Fruit fly (Drosophila melanogaster) whole organism, embryonic: ENCODE data around the gene rau.

Experiments used
- Asciz ChIP-seq: fragments of 200-800 bp; sonication (Bioruptor generic); optimal IDR thresholded peaks from 2 replicates; lab custom pipeline; 2017; ENCODE audit warnings: missing biosample characterization, mild to moderate bottlenecking, missing genetic modification characterization, missing genetic modification reagents
- B-H1 ChIP-seq: fragments of 200-800 bp; sonication (Bioruptor generic); IDR thresholded peaks from 3 replicates; pipeline ENCODE4 v1.3.6; 2022; ENCODE audit warnings: missing biosample characterization, missing genetic modification characterization
- Bgb ChIP-seq: fragments of 200-800 bp; sonication (Bioruptor generic); IDR thresholded peaks from 2 replicates; pipeline ENCODE4 v1.3.6; 2022; ENCODE audit warnings: missing biosample characterization, missing genetic modification characterization; ENCODE audit not compliant: partially characterized antibody
- Bteb2 ChIP-seq: fragments of 200-800 bp; sonication (Bioruptor generic); optimal IDR thresholded peaks from 2 replicates; lab custom pipeline; 2016; ENCODE audit warnings: missing biosample characterization, missing genetic modification characterization
- CG10959 ChIP-seq: fragments of 200-800 bp; sonication (Bioruptor generic); IDR thresholded peaks from 2 replicates; pipeline ENCODE4 v1.3.6; 2022; ENCODE audit warnings: missing biosample characterization, missing genetic modification characterization
- CG12155 ChIP-seq: fragments of 200-800 bp; sonication (Bioruptor generic); optimal IDR thresholded peaks from 3 replicates; lab custom pipeline; 2016; ENCODE audit warnings: missing biosample characterization, missing genetic modification characterization
- CG12219 ChIP-seq: fragments of 200-800 bp; sonication (Bioruptor generic); optimal IDR thresholded peaks from 3 replicates; lab custom pipeline; 2018; ENCODE audit warnings: missing biosample characterization, mild to moderate bottlenecking, missing genetic modification characterization
- CG14965 ChIP-seq: fragments of 200-800 bp; sonication (Bioruptor generic); optimal IDR thresholded peaks from 2 replicates; lab custom pipeline; 2016; ENCODE audit warnings: missing biosample characterization, missing genetic modification characterization, borderline replicate concordance
- CG17328 ChIP-seq: fragments of 200-800 bp; sonication (Bioruptor generic); IDR thresholded peaks from 2 replicates; pipeline ENCODE4 v1.3.6; 2022; ENCODE audit warnings: missing biosample characterization, missing genetic modification characterization
- CG18619 ChIP-seq: fragments of 200-800 bp; sonication (Bioruptor generic); optimal IDR thresholded peaks from 3 replicates; lab custom pipeline; 2017; ENCODE audit warnings: missing biosample characterization, mild to moderate bottlenecking, missing genetic modification characterization
- CG2199 ChIP-seq: fragments of 200-800 bp; sonication (Bioruptor generic); IDR thresholded peaks from 3 replicates; pipeline ENCODE4 v1.3.6; 2022; ENCODE audit warnings: missing biosample characterization, missing genetic modification characterization
- CG43689 ChIP-seq: fragments of 200-800 bp; sonication (Bioruptor generic); IDR thresholded peaks from 2 replicates; pipeline ENCODE4 v1.3.6; 2022; ENCODE audit warnings: missing biosample characterization, missing genetic modification characterization
- CG5180 ChIP-seq: fragments of 200-800 bp; sonication (Bioruptor generic); optimal IDR thresholded peaks from 3 replicates; lab custom pipeline; 2017; ENCODE audit warnings: missing biosample characterization, missing genetic modification characterization, mild to moderate bottlenecking, moderate library complexity, missing genetic modification reagents
- CG7271 ChIP-seq: fragments of 200-800 bp; sonication (Bioruptor generic); optimal IDR thresholded peaks from 2 replicates; lab custom pipeline; 2018; ENCODE audit warnings: missing biosample characterization, mild to moderate bottlenecking, missing genetic modification characterization, moderate library complexity
- CG7357 ChIP-seq: fragments of 200-800 bp; sonication (Bioruptor generic); IDR thresholded peaks from 3 replicates; pipeline ENCODE4 v1.3.6; 2022; ENCODE audit warnings: missing biosample characterization, missing genetic modification characterization
- CG7745 ChIP-seq: fragments of 200-800 bp; sonication (Bioruptor generic); optimal IDR thresholded peaks from 2 replicates; lab custom pipeline; 2018; ENCODE audit warnings: missing biosample characterization, mild to moderate bottlenecking, missing genetic modification characterization, moderate library complexity
- Dbx ChIP-seq: fragments of 200-800 bp; sonication (Bioruptor generic); IDR thresholded peaks from 3 replicates; pipeline ENCODE4 v1.3.6; 2022; ENCODE audit warnings: missing biosample characterization, missing genetic modification characterization
- Eip74EF ChIP-seq, 2 experiments: fragments of 200-800 bp in 1 of 2; fragments of >200 bp in 1 of 2; sonication (Bioruptor generic) in 1 of 2; optimal IDR thresholded peaks; 2 replicates each; lab custom pipeline; 2017 to 2019; ENCODE audit warnings: missing biosample characterization in 2 of 2, missing genetic modification characterization in 2 of 2, mild to moderate bottlenecking in 1 of 2, moderate library complexity in 1 of 2
- Hr78 ChIP-seq, 2 experiments: fragments of 200-800 bp in 1 of 2; fragments of >200 bp in 1 of 2; sonication (Bioruptor generic) in 1 of 2; optimal IDR thresholded peaks; 2 replicates each; lab custom pipeline; 2017 to 2019; ENCODE audit warnings: missing biosample characterization in 2 of 2, missing genetic modification characterization in 2 of 2, mild to moderate bottlenecking in 1 of 2, moderate library complexity in 1 of 2
- PHDP ChIP-seq: fragments of 200-800 bp; sonication (Bioruptor generic); optimal IDR thresholded peaks from 3 replicates; lab custom pipeline; 2018; ENCODE audit warnings: missing biosample characterization, mild to moderate bottlenecking, missing genetic modification characterization, moderate library complexity
- Ravus ChIP-seq: fragments of 200-800 bp; sonication (Bioruptor generic); IDR thresholded peaks from 2 replicates; pipeline ENCODE4 v1.3.6; 2022; ENCODE audit warnings: missing biosample characterization, missing genetic modification characterization
- Sox102F ChIP-seq: fragments of 200-800 bp; sonication (Bioruptor generic); optimal IDR thresholded peaks from 2 replicates; lab custom pipeline; 2018; ENCODE audit warnings: missing biosample characterization, mild to moderate bottlenecking, missing genetic modification characterization, moderate library complexity
- Sry-β ChIP-seq: fragments of 200-800 bp; sonication (Bioruptor generic); optimal IDR thresholded peaks from 2 replicates; lab custom pipeline; 2018; ENCODE audit warnings: missing biosample characterization, mild to moderate bottlenecking, missing genetic modification characterization, moderate library complexity
- abd-A ChIP-seq: fragments of 200-800 bp; sonication (Bioruptor generic); optimal IDR thresholded peaks from 3 replicates; lab custom pipeline; 2019; ENCODE audit warnings: missing biosample characterization, mild to moderate bottlenecking, missing genetic modification characterization, moderate library complexity
- al ChIP-seq: fragments of 200-800 bp; sonication (Bioruptor generic); IDR thresholded peaks from 2 replicates; pipeline ENCODE4 v1.3.6; 2022; ENCODE audit warnings: missing biosample characterization, missing genetic modification characterization
- ato ChIP-seq: fragments of 200-800 bp; sonication (Bioruptor generic); IDR thresholded peaks from 2 replicates; pipeline ENCODE4 v1.3.6; 2022; ENCODE audit warnings: missing biosample characterization, missing genetic modification characterization; ENCODE audit not compliant: partially characterized antibody
- az2 ChIP-seq: fragments of 200-800 bp; sonication (Bioruptor generic); optimal IDR thresholded peaks from 3 replicates; lab custom pipeline; 2016; ENCODE audit warnings: missing biosample characterization, missing genetic modification characterization
- caup ChIP-seq: fragments of 200-800 bp; sonication (Bioruptor generic); optimal IDR thresholded peaks from 3 replicates; lab custom pipeline; 2017; ENCODE audit warnings: missing biosample characterization, mild to moderate bottlenecking, missing genetic modification characterization, moderate library complexity; ENCODE audit not compliant: severe bottlenecking
- dysf ChIP-seq: fragments of 200-800 bp; sonication (Bioruptor generic); IDR thresholded peaks from 3 replicates; pipeline ENCODE4 v1.3.6; 2022; ENCODE audit warnings: missing biosample characterization, missing genetic modification characterization
- emc ChIP-seq: fragments of 200-800 bp; sonication (Bioruptor generic); optimal IDR thresholded peaks from 2 replicates; lab custom pipeline; 2016; ENCODE audit warnings: missing biosample characterization, missing genetic modification characterization
- exex ChIP-seq: fragments of 200-800 bp; sonication (Bioruptor generic); optimal IDR thresholded peaks from 4 replicates; lab custom pipeline; 2018; ENCODE audit warnings: missing biosample characterization, mild to moderate bottlenecking, missing genetic modification characterization, moderate library complexity
- gsb-n ChIP-seq: fragments of 200-800 bp; sonication (Bioruptor generic); optimal IDR thresholded peaks from 3 replicates; lab custom pipeline; 2018; ENCODE audit warnings: missing biosample characterization, mild to moderate bottlenecking, missing genetic modification characterization
- gt ChIP-seq: fragments of 200-800 bp; sonication (Bioruptor generic); IDR thresholded peaks from 2 replicates; pipeline ENCODE4 v1.3.6; 2022; ENCODE audit warnings: missing biosample characterization, missing genetic modification characterization
- insv ChIP-seq, 2 experiments: fragments of 200-800 bp; sonication (Bioruptor generic); optimal IDR thresholded peaks; 3 replicates each; lab custom pipeline; 2016 to 2018; ENCODE audit warnings: missing biosample characterization in 2 of 2, missing genetic modification characterization in 2 of 2
- knrl ChIP-seq: fragments of 200-800 bp; sonication (Bioruptor generic); IDR thresholded peaks from 3 replicates; pipeline ENCODE4 v1.3.6; 2022; ENCODE audit warnings: missing biosample characterization, missing genetic modification characterization; ENCODE audit not compliant: partially characterized antibody
- otp ChIP-seq: fragments of 200-800 bp; sonication (Bioruptor generic); IDR thresholded peaks from 3 replicates; pipeline ENCODE4, ENCODE4 v1.3.6; 2022; ENCODE audit warnings: missing biosample characterization, missing genetic modification characterization
- pita ChIP-seq: fragments of 200-800 bp; sonication (Bioruptor generic); optimal IDR thresholded peaks from 2 replicates; lab custom pipeline; 2017; ENCODE audit warnings: missing biosample characterization, mild to moderate bottlenecking, missing genetic modification characterization
- pros ChIP-seq: fragments of 200-800 bp; sonication (Bioruptor generic); optimal IDR thresholded peaks from 3 replicates; lab custom pipeline; 2019; ENCODE audit warnings: missing biosample characterization, mild to moderate bottlenecking, missing genetic modification characterization, moderate library complexity
- pum ChIP-seq: fragments of 200-800 bp; sonication (Bioruptor generic); optimal IDR thresholded peaks from 2 replicates; lab custom pipeline; 2016; ENCODE audit warnings: missing biosample characterization, missing genetic modification characterization
- ranshi ChIP-seq: fragments of 200-800 bp; sonication (Bioruptor generic); IDR thresholded peaks from 2 replicates; pipeline ENCODE4 v1.3.6; 2022; ENCODE audit warnings: missing biosample characterization, missing genetic modification characterization
- ro ChIP-seq: fragments of 200-800 bp; sonication (Bioruptor generic); IDR thresholded peaks from 2 replicates; pipeline ENCODE4 v1.3.6; 2022; ENCODE audit warnings: missing biosample characterization, missing genetic modification characterization
- sisA ChIP-seq: fragments of 200-800 bp; sonication (Bioruptor generic); IDR thresholded peaks from 2 replicates; pipeline ENCODE4 v1.3.6; 2022; ENCODE audit warnings: missing biosample characterization, missing genetic modification characterization
- tin ChIP-seq: fragments of 200-800 bp; sonication (Bioruptor generic); optimal IDR thresholded peaks from 3 replicates; lab custom pipeline; 2016; ENCODE audit warnings: missing biosample characterization, missing genetic modification characterization
- tio ChIP-seq: fragments of 200-800 bp; sonication (Bioruptor generic); optimal IDR thresholded peaks from 2 replicates; lab custom pipeline; 2017; ENCODE audit warnings: missing biosample characterization, missing genetic modification characterization, inconsistent platforms

Gene rau

dm6 chr2L:5866791-5867190 is 12.5 kb downstream of the rau start (continued):
- TF ChIP-seq caup (GFP tag; lab: Kevin White, UChicago) (no peak), Dbx (GFP tag; lab: Robert Waterston, UW) (no peak), pros (no peak), exex (tag; lab: Kevin White, UChicago) (no peak), pum (GFP tag; lab: Kevin White, UChicago) (no peak), CG12155 (no peak), CG7357 (GFP tag; lab: Robert Waterston, UW) (no peak), Bteb2 (GFP tag; lab: Kevin White, UChicago) (no peak), pita (GFP tag; lab: Kevin White, UChicago) (no peak), knrl (GFP tag; lab: Robert Waterston, UW) (no peak), gsb-n (tag; lab: Kevin White, UChicago) (no peak), Sox102F (GFP tag; lab: Kevin White, UChicago) (no peak), CG12219 (no peak), al (GFP tag; lab: Robert Waterston, UW) (no peak), Asciz (no peak), CG7745 (tag; lab: Kevin White, UChicago) (no peak), tin (GFP tag; lab: Kevin White, UChicago) (no peak), otp (GFP tag; lab: Robert Waterston, UW) (no peak), CG7271 (peak; percentile 65), CG10959 (GFP tag; lab: Robert Waterston, UW) (peak; percentile 20; the same call in 1 of the 2 replicates), insv (GFP tag; optimal IDR thresholded peaks at IDR 0.05; lab: Kevin White, UChicago) (no peak), gt (GFP tag; lab: Robert Waterston, UW) (no peak), CG14965 (GFP tag; lab: Kevin White, UChicago) (no peak), Hr78 (GFP tag; optimal IDR thresholded peaks at IDR 0.05; lab: Kevin White, UChicago) (no peak), ato (GFP tag; lab: Robert Waterston, UW) (no peak), CG17328 (GFP tag; lab: Robert Waterston, UW) (peak; percentile 31; the same call in 1 of the 2 replicates), ro (GFP tag; lab: Robert Waterston, UW) (no peak), PHDP (tag; lab: Kevin White, UChicago) (no peak), CG2199 (GFP tag; lab: Robert Waterston, UW) (no peak)
- TF ChIP-seq, all 482 proteins: peak for 16

DNA sequence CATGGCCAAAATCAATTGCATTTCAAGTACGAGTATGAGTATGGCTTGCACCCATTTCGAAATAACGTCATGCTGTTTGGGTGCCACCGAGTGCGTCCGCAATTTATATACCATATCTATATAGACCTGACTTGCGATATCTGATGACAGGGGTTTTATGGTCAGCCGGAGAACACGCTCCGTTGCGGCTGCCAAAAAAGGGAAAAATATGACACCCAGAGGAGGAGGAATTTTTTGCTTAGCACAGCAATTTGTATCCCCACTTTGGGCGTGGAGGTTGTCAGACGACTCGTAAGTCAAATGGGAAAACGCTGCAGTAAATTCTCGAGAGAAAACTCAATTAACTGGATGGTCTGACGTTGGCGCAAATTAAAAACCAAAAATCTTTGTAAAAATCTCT is 22.5 kb downstream of the rau start:
- no peak for TF ChIP-seq sisA (GFP tag; lab: Robert Waterston, UW)
- no peak for TF ChIP-seq Bgb
- TF ChIP-seq emc: no peak
- TF ChIP-seq az2 (GFP tag; lab: Kevin White, UChicago): no peak
- no peak for TF ChIP-seq CG7357 (GFP tag; lab: Robert Waterston, UW)
- TF ChIP-seq B-H1 (GFP tag; lab: Robert Waterston, UW): no peak
- no peak for TF ChIP-seq abd-A
- TF ChIP-seq dysf (GFP tag; lab: Robert Waterston, UW): no peak
- no peak for TF ChIP-seq Eip74EF (GFP tag; optimal IDR thresholded peaks at IDR 0.05; lab: Kevin White, UChicago)
- TF ChIP-seq Ravus (GFP tag; lab: Robert Waterston, UW): no peak
- no peak for TF ChIP-seq CG5180 (GFP tag; lab: Kevin White, UChicago)
- TF ChIP-seq CG43689: no peak
- no peak for TF ChIP-seq CG18619 (GFP tag; lab: Kevin White, UChicago)
- TF ChIP-seq tio (GFP tag; lab: Kevin White, UChicago): no peak
- no peak for TF ChIP-seq Sry-β (GFP tag; lab: Kevin White, UChicago)
- no peak for TF ChIP-seq ranshi (GFP tag; lab: Robert Waterston, UW)
- TF ChIP-seq, all 482 proteins: peak for 0
